Worm (Caenorhabditis elegans): ENCODE measurements around the gene nhr-12.

Gene nhr-12

ce11 chrV:10049192-10049816, 34.5 kb downstream of the nhr-12 start:
- TF ChIP-seq scrt-1 (GFP tag; IDR thresholded peaks at IDR 0.05) (0 out of 2 replicates have a peak, but pooled peaks have one; percentile 29), pes-1 (GFP tag; IDR thresholded peaks at IDR 0.05) (0 out of 2 replicates have a peak, but pooled peaks have one; percentile 60), tbx-11 (GFP tag; IDR thresholded peaks at IDR 0.05) (0 out of 2 replicates have a peak, but pooled peaks have one; percentile 12)

- no peak for TF ChIP-seq hmg-4 (GFP tag; optimal IDR thresholded peaks at IDR 0.05)
- no peak for TF ChIP-seq flt-1 (GFP tag; IDR thresholded peaks at IDR 0.05)
- no peak for TF ChIP-seq sea-1 (GFP tag; conservative IDR thresholded peaks at IDR 0.05)
- no peak for TF ChIP-seq tra-4 (tag; optimal IDR thresholded peaks at IDR 0.05)
- no peak for TF ChIP-seq ama-1 (optimal IDR thresholded peaks at IDR 0.05)
Observed at ce11 chrV:10047189-10047588, 36.7 kb downstream of the nhr-12 start.

ce11 chrV:10046503-10046902, 37.3 kb downstream of the nhr-12 start:
- no peak for TF ChIP-seq flt-1 (GFP tag; IDR thresholded peaks at IDR 0.05)
- no peak for TF ChIP-seq ceh-13 (GFP tag; optimal IDR thresholded peaks at IDR 0.05)
- no peak for TF ChIP-seq pes-1 (GFP tag; IDR thresholded peaks at IDR 0.05)
- TF ChIP-seq tbx-37 (GFP tag; conservative IDR thresholded peaks at IDR 0.05): no peak
- no peak for TF ChIP-seq ceh-36 (tag; optimal IDR thresholded peaks at IDR 0.05)
- no peak for TF ChIP-seq F13C5.2 (tag; optimal IDR thresholded peaks at IDR 0.05)
- no peak for TF ChIP-seq sea-1 (GFP tag; conservative IDR thresholded peaks at IDR 0.05)
- no peak for TF ChIP-seq hmbx-1 (tag; optimal IDR thresholded peaks at IDR 0.05)
- TF ChIP-seq hnd-1 (tag; optimal IDR thresholded peaks at IDR 0.05): no peak
- no peak for TF ChIP-seq tra-4 (tag; optimal IDR thresholded peaks at IDR 0.05)
- no peak for TF ChIP-seq ama-1 (optimal IDR thresholded peaks at IDR 0.05)
- TF ChIP-seq B0310.2 (tag; optimal IDR thresholded peaks at IDR 0.05): no peak
- no peak for TF ChIP-seq tbx-11 (GFP tag; IDR thresholded peaks at IDR 0.05)
- TF ChIP-seq hmg-4 (GFP tag; optimal IDR thresholded peaks at IDR 0.05): no peak
- no peak for TF ChIP-seq aly-1 (tag; optimal IDR thresholded peaks at IDR 0.05)
- TF ChIP-seq ets-7 (tag; optimal IDR thresholded peaks at IDR 0.05): no peak
- no peak for TF ChIP-seq scrt-1 (GFP tag; IDR thresholded peaks at IDR 0.05)

- TF ChIP-seq ama-1 (optimal IDR thresholded peaks at IDR 0.05): no peak
- no peak for TF ChIP-seq F13C5.2 (tag; optimal IDR thresholded peaks at IDR 0.05)
- TF ChIP-seq hmg-4 (GFP tag; optimal IDR thresholded peaks at IDR 0.05): no peak
- no peak for TF ChIP-seq ceh-13 (GFP tag; optimal IDR thresholded peaks at IDR 0.05)
- TF ChIP-seq ets-7 (tag; optimal IDR thresholded peaks at IDR 0.05): no peak
- no peak for TF ChIP-seq flt-1 (GFP tag; IDR thresholded peaks at IDR 0.05)
- no peak for TF ChIP-seq hmbx-1 (tag; optimal IDR thresholded peaks at IDR 0.05)
- TF ChIP-seq tbx-11 (GFP tag; IDR thresholded peaks at IDR 0.05): no peak
Observed at ce11 chrV:10044735-10045134, 39.1 kb downstream of the nhr-12 start.

ce11 chrV:10043234-10043796, 40.5 kb downstream of the nhr-12 start, which contains the start of gene T06E8.8:
T06E8.8 (plus strand) TSS chrV:10043746.
- no peak for TF ChIP-seq pes-1 (GFP tag; IDR thresholded peaks at IDR 0.05)

ce11 chrV:10042254-10042653, 41.6 kb downstream of the nhr-12 start:
- TF ChIP-seq flt-1 (GFP tag; IDR thresholded peaks at IDR 0.05) (0 out of 2 replicates have a peak, but pooled peaks have one; percentile 9), hmbx-1 (tag; optimal IDR thresholded peaks at IDR 0.05) (no peak), scrt-1 (GFP tag; IDR thresholded peaks at IDR 0.05) (no peak), aly-1 (tag; optimal IDR thresholded peaks at IDR 0.05) (no peak), B0310.2 (tag; optimal IDR thresholded peaks at IDR 0.05) (no peak), F13C5.2 (tag; optimal IDR thresholded peaks at IDR 0.05) (peak; percentile 47), tbx-11 (GFP tag; IDR thresholded peaks at IDR 0.05) (no peak), pes-1 (GFP tag; IDR thresholded peaks at IDR 0.05) (no peak)

ce11 chrV:10041484-10041883, 42.4 kb downstream of the nhr-12 start:
- TF ChIP-seq tbx-37 (GFP tag; conservative IDR thresholded peaks at IDR 0.05) (no peak), ceh-13 (GFP tag; optimal IDR thresholded peaks at IDR 0.05) (no peak), scrt-1 (GFP tag; IDR thresholded peaks at IDR 0.05) (no peak), sea-1 (GFP tag; conservative IDR thresholded peaks at IDR 0.05) (no peak), hnd-1 (tag; optimal IDR thresholded peaks at IDR 0.05) (no peak), ceh-36 (tag; optimal IDR thresholded peaks at IDR 0.05) (no peak), tra-4 (tag; optimal IDR thresholded peaks at IDR 0.05) (no peak), F13C5.2 (tag; optimal IDR thresholded peaks at IDR 0.05) (no peak), B0310.2 (tag; optimal IDR thresholded peaks at IDR 0.05) (no peak), pes-1 (GFP tag; IDR thresholded peaks at IDR 0.05) (no peak), hmg-4 (GFP tag; optimal IDR thresholded peaks at IDR 0.05) (no peak), hmbx-1 (tag; optimal IDR thresholded peaks at IDR 0.05) (no peak), aly-1 (tag; optimal IDR thresholded peaks at IDR 0.05) (no peak), flt-1 (GFP tag; IDR thresholded peaks at IDR 0.05) (no peak), ets-7 (tag; optimal IDR thresholded peaks at IDR 0.05) (no peak), ama-1 (optimal IDR thresholded peaks at IDR 0.05) (no peak), tbx-11 (GFP tag; IDR thresholded peaks at IDR 0.05) (no peak)

ce11 chrV:10039837-10040236, 44.0 kb downstream of the nhr-12 start:
- TF ChIP-seq F13C5.2 (tag; optimal IDR thresholded peaks at IDR 0.05) (peak; percentile 23), tbx-37 (GFP tag; conservative IDR thresholded peaks at IDR 0.05) (0 out of 2 replicates have a peak, but pooled peaks have one; percentile 9), aly-1 (tag; optimal IDR thresholded peaks at IDR 0.05) (peak; percentile 21), hmg-4 (GFP tag; optimal IDR thresholded peaks at IDR 0.05) (peak; percentile 47), flt-1 (GFP tag; IDR thresholded peaks at IDR 0.05) (no peak), ama-1 (optimal IDR thresholded peaks at IDR 0.05) (no peak), sea-1 (GFP tag; conservative IDR thresholded peaks at IDR 0.05) (peak; percentile 45; the same call in 1 of the 2 replicates), B0310.2 (tag; optimal IDR thresholded peaks at IDR 0.05) (peak; percentile 2)

All from whole organism, early embryonic.